Fruit fly (Drosophila melanogaster) whole organism: ENCODE measurements around the gene swa.

Experiments used
- CG8478 ChIP-seq: fragments of >200 bp; optimal IDR thresholded peaks from 2 replicates; lab custom pipeline; 2018; ENCODE audit warnings: inconsistent platforms
- Dll ChIP-seq: fragments of >200 bp; optimal IDR thresholded peaks from 2 replicates; lab custom pipeline; 2017
- psq ChIP-seq: fragments of >200 bp; optimal IDR thresholded peaks from 2 replicates; lab custom pipeline; 2017
- usp ChIP-seq: fragments of >200 bp; optimal IDR thresholded peaks from 2 replicates; lab custom pipeline; 2017; ENCODE audit warnings: missing biosample characterization, missing genetic modification characterization, mixed read lengths

DNA sequence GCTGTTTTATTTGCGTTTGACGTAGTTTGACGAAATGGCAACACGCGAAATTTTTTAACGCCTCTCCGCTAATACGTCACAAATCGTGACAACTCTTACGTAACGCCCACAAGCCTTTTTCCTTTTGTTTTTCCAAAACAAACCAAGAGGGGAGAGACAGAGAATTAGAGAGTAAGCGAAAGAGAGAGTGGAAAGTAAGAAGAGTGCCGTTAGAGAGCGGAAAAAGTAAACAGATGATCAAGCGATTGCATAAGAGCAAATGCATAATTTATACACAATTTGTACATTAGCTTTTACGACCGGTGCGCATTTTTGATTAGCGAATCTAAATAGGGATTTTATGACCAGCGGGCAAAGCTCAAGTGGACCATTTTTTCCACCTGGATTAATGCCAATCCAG is 11.3 kb downstream of the swa start:
- no peak for TF ChIP-seq psq (lab: Kevin White, UChicago)
- TF ChIP-seq CG8478 (lab: Kevin White, UChicago), result no peak
- no peak for TF ChIP-seq Dll
- TF ChIP-seq usp (GFP tag; lab: Kevin White, UChicago), result no peak
